Fruit fly (Drosophila melanogaster): ENCODE results near the gene CG13300.
A peak's percentile ranks its signal among the peaks of the same experiment; 100 is the strongest.

The CG13300 gene

DNA sequence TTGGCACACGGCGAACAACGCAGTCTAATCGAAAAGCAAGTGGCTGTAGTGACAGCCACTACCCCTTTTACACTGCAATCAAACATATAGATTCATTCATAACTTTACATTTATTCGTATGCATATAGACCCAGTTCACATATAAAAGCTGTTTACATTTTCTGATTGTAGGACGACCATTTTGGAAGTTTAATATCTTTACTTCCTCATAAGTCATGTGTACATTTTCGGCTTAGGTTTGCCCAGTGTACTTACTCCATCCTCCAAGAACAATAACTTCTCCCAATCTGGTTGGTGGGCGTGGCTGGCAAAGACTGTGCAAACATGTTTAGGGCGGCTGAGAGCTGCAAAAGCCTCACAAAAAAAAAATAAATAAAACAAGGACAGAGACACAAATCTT, 13.9 kb downstream of the CG13300 start (continued):
- no peak for TF ChIP-seq CG8281 (tag; optimal IDR thresholded peaks at IDR 0.05)
- TF ChIP-seq Six4 (GFP tag; optimal IDR thresholded peaks at IDR 0.05): no peak
- TF ChIP-seq lab (GFP tag; optimal IDR thresholded peaks at IDR 0.05): peak; percentile 51
- TF ChIP-seq CG7786 (GFP tag; optimal IDR thresholded peaks at IDR 0.05): no peak
- TF ChIP-seq row (GFP tag; IDR thresholded peaks at IDR 0.05): peak; percentile 42; the same call in 2 of the 3 replicates
- TF ChIP-seq PHDP (tag; optimal IDR thresholded peaks at IDR 0.05): peak; percentile 9
- TF ChIP-seq CG43689 (GFP tag; IDR thresholded peaks at IDR 0.05): no peak
- TF ChIP-seq sc (optimal IDR thresholded peaks at IDR 0.05): no peak
- TF ChIP-seq sc (GFP tag; optimal IDR thresholded peaks at IDR 0.05): no peak
- TF ChIP-seq Fer1 (GFP tag; optimal IDR thresholded peaks at IDR 0.05): peak; percentile 34
- no peak for TF ChIP-seq Stat92E (GFP tag; optimal IDR thresholded peaks at IDR 0.05)
- TF ChIP-seq dmrt99B (tag; optimal IDR thresholded peaks at IDR 0.05): peak; percentile 21
- 0 out of 2 replicates have a peak, but pooled peaks have one; percentile 22 for TF ChIP-seq H2.0 (GFP tag; IDR thresholded peaks at IDR 0.05)
- TF ChIP-seq Gug (GFP tag; IDR thresholded peaks at IDR 0.05): no peak
- 0 out of 3 replicates have a peak, but pooled peaks have one; percentile 34 for TF ChIP-seq dysf (GFP tag; IDR thresholded peaks at IDR 0.05)
- TF ChIP-seq CG2678 (tag; optimal IDR thresholded peaks at IDR 0.05): peak; percentile 28
- TF ChIP-seq CG10979 (tag; optimal IDR thresholded peaks at IDR 0.05): peak; percentile 18
- no peak for TF ChIP-seq hth (optimal IDR thresholded peaks at IDR 0.05)
- TF ChIP-seq bcd (GFP tag; optimal IDR thresholded peaks at IDR 0.05): no peak
- no peak for TF ChIP-seq dm (GFP tag; optimal IDR thresholded peaks at IDR 0.05)
- no peak for TF ChIP-seq Usf (GFP tag; optimal IDR thresholded peaks at IDR 0.05)
- peak; percentile 23 for TF ChIP-seq CG1603 (tag; optimal IDR thresholded peaks at IDR 0.05)
- TF ChIP-seq CG32772 (GFP tag; IDR thresholded peaks at IDR 0.05): no peak
- TF ChIP-seq CG8290 (GFP tag; optimal IDR thresholded peaks at IDR 0.05): no peak
- TF ChIP-seq CG8290 (tag; optimal IDR thresholded peaks at IDR 0.05): peak in 1 of 2 experiments; percentile 13
- no peak for TF ChIP-seq Atf-2 (GFP tag; optimal IDR thresholded peaks at IDR 0.05)
- TF ChIP-seq shn (GFP tag; optimal IDR thresholded peaks at IDR 0.05): no peak
- TF ChIP-seq eve (GFP tag; optimal IDR thresholded peaks at IDR 0.05): peak in 1 of 2 experiments; percentile 24
- peak; percentile 26 for TF ChIP-seq CG9727 (GFP tag; optimal IDR thresholded peaks at IDR 0.05)
- TF ChIP-seq CG7745 (tag; optimal IDR thresholded peaks at IDR 0.05): no peak
- peak; percentile 52 for TF ChIP-seq CG18599 (GFP tag; optimal IDR thresholded peaks at IDR 0.05)
- TF ChIP-seq CG15269 (tag; optimal IDR thresholded peaks at IDR 0.05): no peak
- no peak for TF ChIP-seq gcm2 (GFP tag; optimal IDR thresholded peaks at IDR 0.05)
- TF ChIP-seq gem (tag; optimal IDR thresholded peaks at IDR 0.05): peak; percentile 17
- no peak for TF ChIP-seq CG14014 (GFP tag; IDR thresholded peaks at IDR 0.05)
- 0 out of 2 replicates have a peak, but pooled peaks have one; percentile 5 for TF ChIP-seq Taf1 (GFP tag; IDR thresholded peaks at IDR 0.05)
- TF ChIP-seq CG18619 (GFP tag; optimal IDR thresholded peaks at IDR 0.05): no peak
- TF ChIP-seq sug (tag; optimal IDR thresholded peaks at IDR 0.05): no peak
- no peak for TF ChIP-seq Nf-YC (tag; optimal IDR thresholded peaks at IDR 0.05)
- TF ChIP-seq bowl (GFP tag; IDR thresholded peaks at IDR 0.05): no peak
- TF ChIP-seq hb (GFP tag; IDR thresholded peaks at IDR 0.05; ENCODE audit: partially characterized antibody): no peak
- peak; percentile 27 for TF ChIP-seq CG11504 (tag; optimal IDR thresholded peaks at IDR 0.05)
- TF ChIP-seq schlank (tag; optimal IDR thresholded peaks at IDR 0.05): no peak
- peak; percentile 12 for TF ChIP-seq CG12769 (tag; optimal IDR thresholded peaks at IDR 0.05)
- no peak for TF ChIP-seq nom (GFP tag; optimal IDR thresholded peaks at IDR 0.05)
- peak; percentile 24; the same call in 1 of the 2 replicates for TF ChIP-seq lmd (GFP tag; IDR thresholded peaks at IDR 0.05)
- TF ChIP-seq slbo (GFP tag; IDR thresholded peaks at IDR 0.05): 0 out of 2 replicates have a peak, but pooled peaks have one; percentile 38
- no peak for TF ChIP-seq Mrtf (GFP tag; IDR thresholded peaks at IDR 0.05)
- TF ChIP-seq CG18262 (tag; optimal IDR thresholded peaks at IDR 0.05): peak; percentile 4
- TF ChIP-seq CG10209 (GFP tag; optimal IDR thresholded peaks at IDR 0.05): no peak
- peak; percentile 11; the same call in 1 of the 2 replicates for TF ChIP-seq CG9215 (GFP tag; IDR thresholded peaks at IDR 0.05)
